Fruit fly (Drosophila melanogaster) whole organism, embryonic: ENCODE data around the gene CG2006.

Source experiments
- CG10147 ChIP-seq: fragments of 200-800 bp; sonication (Bioruptor generic); optimal IDR thresholded peaks from 2 replicates; lab custom pipeline; 2019; ENCODE audit warnings: missing biosample characterization, mild to moderate bottlenecking, missing genetic modification characterization, moderate library complexity
- CG10462 ChIP-seq: fragments of 200-800 bp; sonication (Bioruptor generic); optimal IDR thresholded peaks from 2 replicates; lab custom pipeline; 2016; ENCODE audit warnings: missing biosample characterization, missing genetic modification characterization
- CG11398 ChIP-seq: fragments of 200-800 bp; sonication (Bioruptor generic); optimal IDR thresholded peaks from 2 replicates; lab custom pipeline; 2016; ENCODE audit warnings: missing biosample characterization, missing genetic modification characterization
- CG11723 ChIP-seq: fragments of 200-800 bp; sonication (Bioruptor generic); optimal IDR thresholded peaks from 2 replicates; lab custom pipeline; 2017; ENCODE audit warnings: missing biosample characterization, mild to moderate bottlenecking, missing genetic modification characterization
- CG12104 ChIP-seq: fragments of 200-800 bp; sonication (Bioruptor generic); optimal IDR thresholded peaks from 3 replicates; lab custom pipeline; 2016; ENCODE audit warnings: missing biosample characterization, missing genetic modification characterization
- CG12219 ChIP-seq: fragments of 200-800 bp; sonication (Bioruptor generic); optimal IDR thresholded peaks from 3 replicates; lab custom pipeline; 2018; ENCODE audit warnings: missing biosample characterization, mild to moderate bottlenecking, missing genetic modification characterization
- CG1233 ChIP-seq: fragments of 200-800 bp; sonication (Bioruptor generic); optimal IDR thresholded peaks from 4 replicates; lab custom pipeline; 2018; ENCODE audit warnings: missing biosample characterization, mild to moderate bottlenecking, missing genetic modification characterization
- CG13287 ChIP-seq: fragments of 200-800 bp; sonication (Bioruptor generic); IDR thresholded peaks from 2 replicates; pipeline ENCODE4 v1.3.6; 2022; ENCODE audit warnings: missing biosample characterization, missing genetic modification characterization; ENCODE audit not compliant: partially characterized antibody
- CG13296 ChIP-seq: fragments of 200-800 bp; sonication (Bioruptor generic); optimal IDR thresholded peaks from 3 replicates; lab custom pipeline; 2018; ENCODE audit warnings: missing biosample characterization, mild to moderate bottlenecking, missing genetic modification characterization
- CG14441 ChIP-seq: fragments of 200-800 bp; sonication (Bioruptor generic); IDR thresholded peaks from 2 replicates; pipeline ENCODE4 v1.3.6; 2022; ENCODE audit warnings: missing biosample characterization, missing genetic modification characterization
- CG15269 ChIP-seq: fragments of 200-800 bp; sonication (Bioruptor generic); optimal IDR thresholded peaks from 2 replicates; lab custom pipeline; 2018; ENCODE audit warnings: missing biosample characterization, mild to moderate bottlenecking, missing genetic modification characterization, moderate library complexity
- CG15514 ChIP-seq: fragments of 200-800 bp; sonication (Bioruptor generic); optimal IDR thresholded peaks from 3 replicates; lab custom pipeline; 2017; ENCODE audit warnings: missing biosample characterization, missing genetic modification characterization, mild to moderate bottlenecking, moderate library complexity, missing genetic modification reagents
- CG1647 ChIP-seq: fragments of 200-800 bp; sonication (Bioruptor generic); optimal IDR thresholded peaks from 3 replicates; lab custom pipeline; 2016; ENCODE audit warnings: missing biosample characterization, missing genetic modification characterization
- CG16813 ChIP-seq: fragments of 200-800 bp; sonication (Bioruptor generic); IDR thresholded peaks from 3 replicates; pipeline ENCODE4 v1.3.6; 2022; ENCODE audit warnings: missing biosample characterization, missing genetic modification characterization; ENCODE audit not compliant: partially characterized antibody
- CG18599 ChIP-seq: fragments of 200-800 bp; sonication (Bioruptor generic); optimal IDR thresholded peaks from 3 replicates; lab custom pipeline; 2017; ENCODE audit warnings: missing biosample characterization, missing genetic modification characterization, mild to moderate bottlenecking, moderate library complexity, missing genetic modification reagents
- CG18619 ChIP-seq: fragments of 200-800 bp; sonication (Bioruptor generic); optimal IDR thresholded peaks from 3 replicates; lab custom pipeline; 2017; ENCODE audit warnings: missing biosample characterization, mild to moderate bottlenecking, missing genetic modification characterization
- CG2889 ChIP-seq: fragments of 200-800 bp; sonication (Bioruptor generic); IDR thresholded peaks from 3 replicates; pipeline ENCODE4 v1.3.6; 2022; ENCODE audit warnings: missing biosample characterization, missing genetic modification characterization
- CG30403 ChIP-seq: fragments of 200-800 bp; sonication (Bioruptor generic); optimal IDR thresholded peaks from 3 replicates; lab custom pipeline; 2016; ENCODE audit warnings: missing biosample characterization, missing genetic modification characterization
- CG31365 ChIP-seq: fragments of 200-800 bp; sonication (Bioruptor generic); optimal IDR thresholded peaks from 2 replicates; lab custom pipeline; 2018; ENCODE audit warnings: missing biosample characterization, mild to moderate bottlenecking, missing genetic modification characterization
- CG3281 ChIP-seq: fragments of 200-800 bp; sonication (Bioruptor generic); optimal IDR thresholded peaks from 3 replicates; lab custom pipeline; 2017; ENCODE audit warnings: missing biosample characterization, mild to moderate bottlenecking, missing genetic modification characterization
- CG34422 ChIP-seq: fragments of 200-800 bp; sonication (Bioruptor generic); IDR thresholded peaks from 3 replicates; pipeline ENCODE4 v1.3.6; 2022; ENCODE audit warnings: missing biosample characterization, missing genetic modification characterization
- CG6813 ChIP-seq: fragments of 200-800 bp; sonication (Bioruptor generic); optimal IDR thresholded peaks from 2 replicates; lab custom pipeline; 2017; ENCODE audit warnings: missing biosample characterization, missing genetic modification characterization, mild to moderate bottlenecking, moderate library complexity, missing genetic modification reagents
- CG7745 ChIP-seq: fragments of 200-800 bp; sonication (Bioruptor generic); optimal IDR thresholded peaks from 2 replicates; lab custom pipeline; 2018; ENCODE audit warnings: missing biosample characterization, mild to moderate bottlenecking, missing genetic modification characterization, moderate library complexity
- CG8290 ChIP-seq, 3 experiments: fragments of 200-800 bp; sonication (Bioruptor generic); optimal IDR thresholded peaks; 2 replicates each; lab custom pipeline; 2016 to 2019; ENCODE audit warnings: missing biosample characterization in 3 of 3, missing genetic modification characterization in 3 of 3, mild to moderate bottlenecking in 2 of 3, moderate library complexity in 1 of 3
- Dip3 ChIP-seq: fragments of 200-800 bp; sonication (Bioruptor generic); optimal IDR thresholded peaks from 3 replicates; lab custom pipeline; 2016; ENCODE audit warnings: missing biosample characterization, missing genetic modification characterization
- Dp ChIP-seq: fragments of 200-800 bp; sonication (Bioruptor generic); optimal IDR thresholded peaks from 2 replicates; lab custom pipeline; 2018; ENCODE audit warnings: missing biosample characterization, mild to moderate bottlenecking, missing genetic modification characterization, moderate library complexity
- E2f1 ChIP-seq: fragments of 200-800 bp; sonication (Bioruptor generic); IDR thresholded peaks from 2 replicates; pipeline ENCODE4 v1.3.6; 2022; ENCODE audit warnings: missing biosample characterization, missing genetic modification characterization
- HmgZ ChIP-seq: fragments of 200-800 bp; sonication (Bioruptor generic); optimal IDR thresholded peaks from 2 replicates; lab custom pipeline; 2018; ENCODE audit warnings: missing biosample characterization, mild to moderate bottlenecking, missing genetic modification characterization
- Lhr ChIP-seq: fragments of 200-800 bp; sonication (Bioruptor generic); optimal IDR thresholded peaks from 3 replicates; lab custom pipeline; 2017; ENCODE audit warnings: mild to moderate bottlenecking, missing biosample characterization, missing genetic modification reagents, missing genetic modification characterization
- Med ChIP-seq: fragments of 200-800 bp; sonication (Bioruptor generic); peaks from one replicate; lab custom pipeline; 2016; ENCODE audit warnings: missing biosample characterization, missing genetic modification characterization, mild to moderate bottlenecking, inconsistent platforms, moderate library complexity
- Myb ChIP-seq: fragments of 200-800 bp; sonication (Bioruptor generic); optimal IDR thresholded peaks from 2 replicates; lab custom pipeline; 2016; ENCODE audit warnings: missing biosample characterization, missing genetic modification characterization
- Oaz ChIP-seq: fragments of 200-800 bp; sonication (Bioruptor generic); IDR thresholded peaks from 2 replicates; pipeline ENCODE4 v1.3.6; 2022; ENCODE audit warnings: missing biosample characterization, missing genetic modification characterization
- Ptx1 ChIP-seq: fragments of 200-800 bp; sonication (Bioruptor generic); IDR thresholded peaks from 2 replicates; pipeline ENCODE4 v1.3.6; 2022; ENCODE audit warnings: missing biosample characterization, missing genetic modification characterization
- Sin3A ChIP-seq: fragments of >200 bp; optimal IDR thresholded peaks from 2 replicates; lab custom pipeline; 2018
- Spps ChIP-seq: fragments of 200-800 bp; sonication (Bioruptor generic); optimal IDR thresholded peaks from 2 replicates; lab custom pipeline; 2018; ENCODE audit warnings: missing biosample characterization, mild to moderate bottlenecking, missing genetic modification characterization
- Vsx1 ChIP-seq: fragments of 200-800 bp; sonication (Bioruptor generic); optimal IDR thresholded peaks from 2 replicates; lab custom pipeline; 2017; ENCODE audit warnings: missing biosample characterization, mild to moderate bottlenecking, missing genetic modification characterization, missing genetic modification reagents
- aop ChIP-seq: fragments of 200-800 bp; sonication (Bioruptor generic); IDR thresholded peaks from 2 replicates; pipeline ENCODE4 v1.3.6; 2022; ENCODE audit warnings: missing biosample characterization, missing genetic modification characterization
- btn ChIP-seq: fragments of 200-800 bp; sonication (Bioruptor generic); optimal IDR thresholded peaks from 2 replicates; lab custom pipeline; 2016; ENCODE audit warnings: missing biosample characterization, missing genetic modification characterization
- chif ChIP-seq, 2 experiments: fragments of 200-800 bp; sonication (Bioruptor generic); optimal IDR thresholded peaks; 3 replicates each; lab custom pipeline; 2016; ENCODE audit warnings: missing biosample characterization in 2 of 2, missing genetic modification characterization in 2 of 2
- chn ChIP-seq: fragments of 200-800 bp; sonication (Bioruptor generic); optimal IDR thresholded peaks from 2 replicates; lab custom pipeline; 2016; ENCODE audit warnings: missing biosample characterization, missing genetic modification characterization
- cwo ChIP-seq: fragments of 200-800 bp; sonication (Bioruptor generic); optimal IDR thresholded peaks from 3 replicates; lab custom pipeline; 2017; ENCODE audit warnings: missing biosample characterization, missing genetic modification characterization, mild to moderate bottlenecking, moderate library complexity, missing genetic modification reagents
- ems ChIP-seq: fragments of 200-800 bp; sonication (Bioruptor generic); optimal IDR thresholded peaks from 3 replicates; lab custom pipeline; 2016; ENCODE audit warnings: missing biosample characterization, missing genetic modification characterization
- exex ChIP-seq: fragments of 200-800 bp; sonication (Bioruptor generic); optimal IDR thresholded peaks from 4 replicates; lab custom pipeline; 2018; ENCODE audit warnings: missing biosample characterization, mild to moderate bottlenecking, missing genetic modification characterization, moderate library complexity
- gcm ChIP-seq: fragments of 200-800 bp; sonication (Bioruptor generic); optimal IDR thresholded peaks from 2 replicates; lab custom pipeline; 2019; ENCODE audit warnings: missing biosample characterization, mild to moderate bottlenecking, missing genetic modification characterization, moderate library complexity
- hbn ChIP-seq: fragments of 200-800 bp; sonication (Bioruptor generic); IDR thresholded peaks from 2 replicates; pipeline ENCODE4 v1.3.6; 2022; ENCODE audit warnings: missing biosample characterization, missing genetic modification characterization; ENCODE audit not compliant: partially characterized antibody
- hkb ChIP-seq, 2 experiments: fragments of 200-800 bp in 1 of 2; fragments of >200 bp in 1 of 2; sonication (Bioruptor generic) in 1 of 2; IDR thresholded peaks in 1 of 2; optimal IDR thresholded peaks in 1 of 2; 2 replicates each; pipeline versions ENCODE4 v1.3.6 to Lab custom; 2017 to 2022; ENCODE audit warnings: missing biosample characterization in 1 of 2, missing genetic modification characterization in 1 of 2
- lbe ChIP-seq: fragments of 200-800 bp; sonication (Bioruptor generic); optimal IDR thresholded peaks from 2 replicates; lab custom pipeline; 2016; ENCODE audit warnings: missing biosample characterization, mild to moderate bottlenecking, missing genetic modification characterization
- nerfin-1 ChIP-seq: fragments of 200-800 bp; sonication (Bioruptor generic); optimal IDR thresholded peaks from 3 replicates; lab custom pipeline; 2019; ENCODE audit warnings: missing biosample characterization, mild to moderate bottlenecking, missing genetic modification characterization, moderate library complexity
- pum ChIP-seq: fragments of 200-800 bp; sonication (Bioruptor generic); optimal IDR thresholded peaks from 2 replicates; lab custom pipeline; 2016; ENCODE audit warnings: missing biosample characterization, missing genetic modification characterization
- vfl ChIP-seq: fragments of 200-800 bp; sonication (Bioruptor generic); optimal IDR thresholded peaks from 2 replicates; lab custom pipeline; 2016; ENCODE audit warnings: missing biosample characterization, missing genetic modification characterization

Gene CG2006

dm6 chr3R:29479922-29480321, 9.3 kb upstream of the CG2006 start (continued):
- no peak for TF ChIP-seq hkb (optimal IDR thresholded peaks at IDR 0.05; lab: Kevin White, UChicago)
- 0 out of 2 replicates have a peak, but pooled peaks have one; percentile 43 for TF ChIP-seq hkb (GFP tag; IDR thresholded peaks at IDR 0.05; lab: Robert Waterston, UW)
- TF ChIP-seq CG15269 (tag; lab: Kevin White, UChicago): no peak
- TF ChIP-seq CG2889: no peak
- no peak for TF ChIP-seq CG8290 (GFP tag; optimal IDR thresholded peaks at IDR 0.05; lab: Kevin White, UChicago)
- peak in 1 of 2 experiments; percentile 22 for TF ChIP-seq CG8290 (tag; optimal IDR thresholded peaks at IDR 0.05; lab: Kevin White, UChicago)
- TF ChIP-seq CG31365 (tag; lab: Kevin White, UChicago): no peak
- TF ChIP-seq CG18619: peak; percentile 12
- no peak for TF ChIP-seq Myb (GFP tag; lab: Kevin White, UChicago)
- peak; percentile 2 for TF ChIP-seq ems (GFP tag; lab: Kevin White, UChicago)
- no peak for TF ChIP-seq CG11398 (GFP tag; lab: Kevin White, UChicago)
- TF ChIP-seq Ptx1 (GFP tag; lab: Robert Waterston, UW): no peak
- peak; percentile 20 for TF ChIP-seq nerfin-1 (tag; lab: Kevin White, UChicago)
- no peak for TF ChIP-seq E2f1 (GFP tag; lab: Robert Waterston, UW)
- TF ChIP-seq aop (GFP tag; lab: Robert Waterston, UW): no peak
- peak; percentile 8 for TF ChIP-seq Spps
- TF ChIP-seq CG1233: peak; percentile 53
- no peak for TF ChIP-seq CG10462 (GFP tag; lab: Kevin White, UChicago)
- TF ChIP-seq Sin3A (lab: Kevin White, UChicago): no peak
- peak; percentile 79 for TF ChIP-seq Med (GFP tag; lab: Kevin White, UChicago)
- TF ChIP-seq CG18599 (GFP tag; lab: Kevin White, UChicago): peak; percentile 40
- TF ChIP-seq CG12104: no peak
- TF ChIP-seq Vsx1: peak; percentile 57
- TF ChIP-seq chn (GFP tag; lab: Kevin White, UChicago): no peak
- no peak for TF ChIP-seq hbn (GFP tag; lab: Robert Waterston, UW)
- no peak for TF ChIP-seq Oaz
- TF ChIP-seq vfl (GFP tag; lab: Kevin White, UChicago): no peak
- peak; percentile 23 for TF ChIP-seq CG15514 (GFP tag; lab: Kevin White, UChicago)
- peak; percentile 24 for TF ChIP-seq Lhr (GFP tag; lab: Kevin White, UChicago)
- TF ChIP-seq pum: no peak
- no peak for TF ChIP-seq btn (GFP tag; lab: Kevin White, UChicago)
- TF ChIP-seq Dp: no peak
- no peak for TF ChIP-seq CG12219 (GFP tag; lab: Kevin White, UChicago)
- TF ChIP-seq CG13296 (GFP tag; lab: Kevin White, UChicago): peak; percentile 5
- TF ChIP-seq CG30403 (GFP tag; lab: Kevin White, UChicago): no peak
- no peak for TF ChIP-seq CG1647 (GFP tag; lab: Kevin White, UChicago)
- no peak for TF ChIP-seq chif (GFP tag; optimal IDR thresholded peaks at IDR 0.05; lab: Kevin White, UChicago)
- TF ChIP-seq HmgZ: no peak
- TF ChIP-seq lbe (GFP tag; lab: Kevin White, UChicago): no peak
- no peak for TF ChIP-seq exex (tag; lab: Kevin White, UChicago)
- no peak for TF ChIP-seq CG14441 (GFP tag; lab: Robert Waterston, UW)
- TF ChIP-seq CG34422 (GFP tag; lab: Robert Waterston, UW): no peak
- TF ChIP-seq CG6813 (GFP tag; lab: Kevin White, UChicago): peak; percentile 66
- TF ChIP-seq CG3281 (GFP tag; lab: Kevin White, UChicago): peak; percentile 59
- TF ChIP-seq CG16813 (GFP tag; lab: Robert Waterston, UW): no peak
- no peak for TF ChIP-seq CG7745
- TF ChIP-seq gcm (GFP tag; lab: Kevin White, UChicago): no peak
- TF ChIP-seq cwo (GFP tag; lab: Kevin White, UChicago): no peak
- TF ChIP-seq CG10147 (GFP tag; lab: Kevin White, UChicago): peak; percentile 19
- no peak for TF ChIP-seq Dip3 (GFP tag; lab: Kevin White, UChicago)
- TF ChIP-seq CG13287: no peak
- peak; percentile 17 for TF ChIP-seq CG11723 (GFP tag; lab: Kevin White, UChicago)
